Worm (Caenorhabditis elegans): Measurements from ENCODE around the gene sca-1.

DNA sequence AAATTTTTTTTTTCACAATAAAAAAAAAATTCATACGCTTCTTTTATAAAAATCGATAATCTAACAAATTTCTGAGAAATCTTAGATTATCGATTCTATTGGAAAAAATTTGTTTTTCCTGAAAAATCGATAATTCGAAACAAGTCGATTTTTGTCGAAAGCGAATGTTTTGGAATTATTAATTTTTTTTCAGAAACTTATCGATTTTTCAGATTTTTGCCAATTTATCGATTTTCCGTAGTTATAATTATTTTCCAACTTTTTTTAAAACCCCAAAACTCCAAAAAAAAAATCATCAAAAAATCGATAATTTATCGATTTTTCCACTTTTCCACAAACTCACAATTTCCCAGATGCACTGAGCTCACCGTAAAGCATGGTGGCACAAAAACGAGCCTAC lies 44.7 kb upstream of the sca-1 start:
- TF ChIP-seq ama-1 (optimal IDR thresholded peaks at IDR 0.05) = no peak
- TF ChIP-seq tbx-37 (GFP tag; conservative IDR thresholded peaks at IDR 0.05) = no peak
- TF ChIP-seq pes-1 (GFP tag; IDR thresholded peaks at IDR 0.05) = no peak
- TF ChIP-seq scrt-1 (GFP tag; IDR thresholded peaks at IDR 0.05) = no peak
- no peak for TF ChIP-seq tra-4 (tag; optimal IDR thresholded peaks at IDR 0.05)
- TF ChIP-seq hmg-4 (GFP tag; optimal IDR thresholded peaks at IDR 0.05) = no peak
- no peak for TF ChIP-seq sea-1 (GFP tag; conservative IDR thresholded peaks at IDR 0.05)
- no peak for TF ChIP-seq ceh-13 (GFP tag; optimal IDR thresholded peaks at IDR 0.05)
- no peak for TF ChIP-seq ets-7 (tag; optimal IDR thresholded peaks at IDR 0.05)
- TF ChIP-seq hmbx-1 (tag; optimal IDR thresholded peaks at IDR 0.05) = no peak
- TF ChIP-seq flt-1 (GFP tag; IDR thresholded peaks at IDR 0.05) = no peak
- TF ChIP-seq aly-1 (tag; optimal IDR thresholded peaks at IDR 0.05) = no peak
